ENCODE assay signal across 3 fruit fly cellular contexts in genomic region chr3R:25069569-25069968, dm6.
TF ChIP-seq lines count a peak whose summit lies in the region.

Gene Stt3B, minus strand, starts transcription at chr3R:25069637.
Gene CG11839, plus strand, starts transcription at chr3R:25069927.

TF ChIP-seq in whole organism, adult, 20 proteins besides CTCF, POLR2A, EP300 and RAD21 (continued from another document):
- peak; percentile 76 for TF ChIP-seq CG7101 (tag; optimal IDR thresholded peaks at IDR 0.05; lab: Kevin White, UChicago)
- peak; percentile 88 for TF ChIP-seq CG1620 (GFP tag; optimal IDR thresholded peaks at IDR 0.05; lab: Kevin White, UChicago)

TF ChIP-seq in whole organism, embryonic, 481 proteins besides CTCF, POLR2A, EP300 and RAD21 (continued from another document and continues in another):
- TF ChIP-seq CkIIα-i1 (GFP tag; IDR thresholded peaks at IDR 0.05; lab: Robert Waterston, UW) (no peak), Antp (GFP tag; optimal IDR thresholded peaks at IDR 0.05; lab: Kevin White, UChicago) (peak; percentile 76), sc (optimal IDR thresholded peaks at IDR 0.05; lab: Kevin White, UChicago) (no peak), sc (GFP tag; optimal IDR thresholded peaks at IDR 0.05; lab: Kevin White, UChicago) (no peak), CG13424 (tag; optimal IDR thresholded peaks at IDR 0.05; lab: Kevin White, UChicago) (peak; percentile 77), gro (GFP tag; optimal IDR thresholded peaks at IDR 0.05; lab: Kevin White, UChicago) (peak; percentile 79), zfh1 (GFP tag; IDR thresholded peaks at IDR 0.05; lab: Robert Waterston, UW) (peak; percentile 70), HLH3B (GFP tag; IDR thresholded peaks at IDR 0.05; lab: Robert Waterston, UW) (peak; percentile 56; the same call in 1 of the 2 replicates), CG9932 (GFP tag; IDR thresholded peaks at IDR 0.05; lab: Robert Waterston, UW) (peak; percentile 87), tgo (GFP tag; IDR thresholded peaks at IDR 0.05; lab: Robert Waterston, UW) (no peak; the same call in 1 of the 3 replicates), sens-2 (GFP tag; IDR thresholded peaks at IDR 0.05; lab: Robert Waterston, UW) (no peak), dan (GFP tag; IDR thresholded peaks at IDR 0.05; lab: Robert Waterston, UW) (no peak), CG2116 (GFP tag; optimal IDR thresholded peaks at IDR 0.05; lab: Kevin White, UChicago) (peak; percentile 85), Lpt (GFP tag; optimal IDR thresholded peaks at IDR 0.05; lab: Kevin White, UChicago) (no peak), her (GFP tag; optimal IDR thresholded peaks at IDR 0.05; lab: Kevin White, UChicago) (peak; percentile 62), sima (GFP tag; optimal IDR thresholded peaks at IDR 0.05; lab: Kevin White, UChicago) (peak; percentile 10), stwl (tag; optimal IDR thresholded peaks at IDR 0.05; lab: Kevin White, UChicago) (peak; percentile 80), ac (GFP tag; optimal IDR thresholded peaks at IDR 0.05; lab: Kevin White, UChicago) (no peak), slou (GFP tag; optimal IDR thresholded peaks at IDR 0.05; lab: Kevin White, UChicago) (peak; percentile 48), kni (GFP tag; optimal IDR thresholded peaks at IDR 0.05; lab: Kevin White, UChicago) (no peak), exex (tag; optimal IDR thresholded peaks at IDR 0.05; lab: Kevin White, UChicago) (no peak), pzg (GFP tag; optimal IDR thresholded peaks at IDR 0.05; lab: Kevin White, UChicago) (peak; percentile 85), Camta (GFP tag; optimal IDR thresholded peaks at IDR 0.05; lab: Kevin White, UChicago) (peak; percentile 74), eyg (GFP tag; optimal IDR thresholded peaks at IDR 0.05; lab: Kevin White, UChicago) (no peak), yki (optimal IDR thresholded peaks at IDR 0.05; lab: Kevin White, UChicago) (no peak), tup (GFP tag; optimal IDR thresholded peaks at IDR 0.05; lab: Kevin White, UChicago) (peak; percentile 19), CG8359 (GFP tag; optimal IDR thresholded peaks at IDR 0.05; lab: Kevin White, UChicago; ENCODE audit: borderline replicate concordance) (no peak), zfh2 (GFP tag; optimal IDR thresholded peaks at IDR 0.05; lab: Kevin White, UChicago) (peak; percentile 92), CG11085 (GFP tag; IDR thresholded peaks at IDR 0.05; lab: Robert Waterston, UW) (no peak), zf30C (GFP tag; optimal IDR thresholded peaks at IDR 0.05; lab: Kevin White, UChicago) (no peak), ken (GFP tag; IDR thresholded peaks at IDR 0.05; lab: Robert Waterston, UW) (peak; percentile 58; the same call in 2 of the 3 replicates), CG12299 (tag; optimal IDR thresholded peaks at IDR 0.05; lab: Kevin White, UChicago) (peak; percentile 42), CG34376 (GFP tag; optimal IDR thresholded peaks at IDR 0.05; lab: Kevin White, UChicago) (peak; percentile 29), CG10462 (GFP tag; optimal IDR thresholded peaks at IDR 0.05; lab: Kevin White, UChicago) (peak; percentile 39), HLHmδ (GFP tag; optimal IDR thresholded peaks at IDR 0.05; lab: Kevin White, UChicago) (no peak), lilli (GFP tag; optimal IDR thresholded peaks at IDR 0.05; lab: Kevin White, UChicago) (peak; percentile 90), CG3065 (GFP tag; optimal IDR thresholded peaks at IDR 0.05; lab: Kevin White, UChicago) (no peak), Eip74EF (GFP tag; optimal IDR thresholded peaks at IDR 0.05; lab: Kevin White, UChicago) (no peak), mld (GFP tag; IDR thresholded peaks at IDR 0.05; lab: Robert Waterston, UW; ENCODE audit: partially characterized antibody) (peak; percentile 58; the same call in 1 of the 3 replicates), CG4854 (GFP tag; optimal IDR thresholded peaks at IDR 0.05; lab: Kevin White, UChicago) (peak; percentile 59), CG15011 (GFP tag; optimal IDR thresholded peaks at IDR 0.05; lab: Kevin White, UChicago) (no peak), CG2120 (GFP tag; optimal IDR thresholded peaks at IDR 0.05; lab: Kevin White, UChicago) (peak; percentile 91), CG18764 (GFP tag; optimal IDR thresholded peaks at IDR 0.05; lab: Kevin White, UChicago) (peak; percentile 60), CG6272 (GFP tag; IDR thresholded peaks at IDR 0.05; lab: Robert Waterston, UW) (no peak), Jarid2 (GFP tag; optimal IDR thresholded peaks at IDR 0.05; lab: Kevin White, UChicago) (no peak), hbn (GFP tag; IDR thresholded peaks at IDR 0.05; lab: Robert Waterston, UW; ENCODE audit: partially characterized antibody) (peak; percentile 92), CG4707 (GFP tag; optimal IDR thresholded peaks at IDR 0.05; lab: Kevin White, UChicago) (no peak), CG12391 (tag; optimal IDR thresholded peaks at IDR 0.05; lab: Kevin White, UChicago) (peak; percentile 84), Asciz (GFP tag; optimal IDR thresholded peaks at IDR 0.05; lab: Kevin White, UChicago) (no peak), Pdp1 (GFP tag; optimal IDR thresholded peaks at IDR 0.05; lab: Kevin White, UChicago) (peak in 1 of 2 experiments; percentile 84), CG8281 (tag; optimal IDR thresholded peaks at IDR 0.05; lab: Kevin White, UChicago) (no peak), Fer1 (GFP tag; optimal IDR thresholded peaks at IDR 0.05; lab: Kevin White, UChicago) (peak; percentile 76), CG17568 (GFP tag; optimal IDR thresholded peaks at IDR 0.05; lab: Kevin White, UChicago) (no peak), E2f1 (GFP tag; IDR thresholded peaks at IDR 0.05; lab: Robert Waterston, UW) (peak; percentile 61; the same call in 1 of the 2 replicates), en (GFP tag; optimal IDR thresholded peaks at IDR 0.05; lab: Kevin White, UChicago) (peak; percentile 25), crol (GFP tag; IDR thresholded peaks at IDR 0.05; lab: Robert Waterston, UW) (no peak), Gug (GFP tag; IDR thresholded peaks at IDR 0.05; lab: Robert Waterston, UW) (peak; percentile 66; the same call in 3 of the 4 replicates), CG12769 (tag; optimal IDR thresholded peaks at IDR 0.05; lab: Kevin White, UChicago) (no peak), CG13624 (GFP tag; optimal IDR thresholded peaks at IDR 0.05; lab: Kevin White, UChicago) (peak; percentile 84), lmd (GFP tag; IDR thresholded peaks at IDR 0.05; lab: Robert Waterston, UW) (no peak; the same call in 1 of the 2 replicates), az2 (GFP tag; optimal IDR thresholded peaks at IDR 0.05; lab: Kevin White, UChicago) (peak; percentile 66), CG10959 (GFP tag; IDR thresholded peaks at IDR 0.05; lab: Robert Waterston, UW) (no peak), stc (GFP tag; IDR thresholded peaks at IDR 0.05; lab: Robert Waterston, UW) (0 out of 2 replicates have a peak, but pooled peaks have one; percentile 21), CG12155 (GFP tag; optimal IDR thresholded peaks at IDR 0.05; lab: Kevin White, UChicago) (peak; percentile 79)

TF ChIP-seq in whole organism, wandering third instar larva, 38 proteins besides CTCF, POLR2A, EP300 and RAD21 (continued from another document):
- TF ChIP-seq CrebA (GFP tag; optimal IDR thresholded peaks at IDR 0.05; lab: Kevin White, UChicago; ENCODE audit: borderline replicate concordance) (no peak), usp (GFP tag; optimal IDR thresholded peaks at IDR 0.05; lab: Kevin White, UChicago) (no peak), sv (GFP tag; optimal IDR thresholded peaks at IDR 0.05; lab: Kevin White, UChicago) (peak; percentile 59), Mio (GFP tag; optimal IDR thresholded peaks at IDR 0.05; lab: Kevin White, UChicago) (no peak), Vsx2 (GFP tag; optimal IDR thresholded peaks at IDR 0.05; lab: Kevin White, UChicago; ENCODE audit: partially characterized antibody) (no peak), CG9705 (GFP tag; optimal IDR thresholded peaks at IDR 0.05; lab: Kevin White, UChicago) (peak; percentile 60), Myc (optimal IDR thresholded peaks at IDR 0.05; lab: Kevin White, UChicago) (no peak), GATAd (GFP tag; optimal IDR thresholded peaks at IDR 0.05; lab: Kevin White, UChicago) (no peak), Dif (GFP tag; optimal IDR thresholded peaks at IDR 0.05; lab: Kevin White, UChicago; ENCODE audit: partially characterized antibody) (no peak), psq (GFP tag; optimal IDR thresholded peaks at IDR 0.05; lab: Kevin White, UChicago) (peak; percentile 61), ey (GFP tag; optimal IDR thresholded peaks at IDR 0.05; lab: Kevin White, UChicago) (peak; percentile 78), Jra (GFP tag; optimal IDR thresholded peaks at IDR 0.05; lab: Kevin White, UChicago) (peak; percentile 91), br (GFP tag; optimal IDR thresholded peaks at IDR 0.05; lab: Kevin White, UChicago) (no peak), woc (GFP tag; optimal IDR thresholded peaks at IDR 0.05; lab: Kevin White, UChicago) (peak; percentile 87)
